Worm (Caenorhabditis elegans) whole organism, L1 larva: ENCODE measurements around the gene mtl-2.
A peak's percentile ranks its signal among the peaks of the same experiment; 100 is the strongest.

Experiments
- C04F5.9 ChIP-seq: sonication (generic microtip); optimal IDR thresholded peaks from 2 replicates; lab custom pipeline; 2016; ENCODE audit warnings: missing genetic modification characterization, missing compliant biosample characterization
- F16B12.6 ChIP-seq: fragments of 150-350 bp; optimal IDR thresholded peaks from 2 replicates; lab custom pipeline; 2014; ENCODE audit warnings: missing biosample characterization, missing genetic modification characterization
- Y116A8C.19 ChIP-seq: sonication (generic microtip); optimal IDR thresholded peaks from 2 replicates; lab custom pipeline; 2016; ENCODE audit warnings: missing compliant biosample characterization, missing genetic modification characterization, borderline replicate concordance
- aly-2 ChIP-seq: fragments of 150-350 bp; optimal IDR thresholded peaks from 2 replicates; lab custom pipeline; 2014; ENCODE audit warnings: missing biosample characterization, missing genetic modification characterization
- ama-1 ChIP-seq: fragments of 150-350 bp; optimal IDR thresholded peaks from 2 replicates; lab custom pipeline; 2014
- ceh-8 ChIP-seq: fragments of 200-800 bp; sonication (Bioruptor generic); optimal IDR thresholded peaks from 2 replicates; lab custom pipeline; 2018; ENCODE audit warnings: mild to moderate bottlenecking, missing genetic modification characterization, moderate library complexity, missing compliant biosample characterization
- ceh-82 ChIP-seq, 3 experiments: fragments of 150-350 bp in 1 of 3; sonication (generic microtip) in 2 of 3; optimal IDR thresholded peaks; 2 replicates each; lab custom pipeline; 2014 to 2017; ENCODE audit warnings: missing biosample characterization in 3 of 3, missing genetic modification characterization in 3 of 3
- ceh-88 ChIP-seq: fragments of 200-800 bp; sonication (Bioruptor generic); IDR thresholded peaks from 2 replicates; pipeline ENCODE4 v1.3.6; 2022; ENCODE audit warnings: missing genetic modification characterization, missing compliant biosample characterization
- dpl-1 ChIP-seq, 3 experiments: fragments of 150-350 bp in 2 of 3; sonication (generic microtip) in 1 of 3; optimal IDR thresholded peaks; 2 replicates each; lab custom pipeline; 2014 to 2017; ENCODE audit warnings: missing biosample characterization in 3 of 3, missing genetic modification characterization in 3 of 3, missing genetic modification reagents in 3 of 3
- dsc-1 ChIP-seq: sonication (generic microtip); optimal IDR thresholded peaks from 2 replicates; lab custom pipeline; 2016; ENCODE audit warnings: mild to moderate bottlenecking, missing genetic modification characterization, missing compliant biosample characterization
- efl-1 ChIP-seq, 4 experiments: fragments of 150-350 bp; optimal IDR thresholded peaks in 3 of 4; peaks in 1 of 4; 1 replicate in 1 of 4; 2 replicates in 3 of 4; lab custom pipeline; 2014; ENCODE audit warnings: missing biosample characterization in 2 of 4, missing genetic modification characterization in 2 of 4, missing genetic modification reagents in 2 of 4
- efl-3 ChIP-seq: fragments of 200-800 bp; sonication (Bioruptor generic); optimal IDR thresholded peaks from 2 replicates; lab custom pipeline; 2018; ENCODE audit warnings: mild to moderate bottlenecking, missing genetic modification characterization, missing compliant biosample characterization
- egl-13 ChIP-seq: sonication (generic microtip); optimal IDR thresholded peaks from 2 replicates; lab custom pipeline; 2016; ENCODE audit warnings: missing genotype, missing genetic modification reagents, missing genetic modification characterization, missing compliant biosample characterization
- egl-27 ChIP-seq, 2 experiments: fragments of 150-350 bp in 1 of 2; sonication (generic microtip); optimal IDR thresholded peaks; 3 replicates each; lab custom pipeline; 2017 to 2018; ENCODE audit warnings: missing biosample characterization in 2 of 2, missing genetic modification characterization in 2 of 2, missing genetic modification reagents in 2 of 2
- elt-3 ChIP-seq, 6 experiments: fragments of 150-350 bp in 1 of 6; sonication (generic microtip); optimal IDR thresholded peaks; 2 replicates each; lab custom pipeline; 2017 to 2018; ENCODE audit warnings: missing biosample characterization in 6 of 6, missing genetic modification characterization in 6 of 6, inconsistent platforms in 1 of 6
- fkh-10 ChIP-seq: sonication (generic microtip); optimal IDR thresholded peaks from 2 replicates; lab custom pipeline; 2017; ENCODE audit warnings: missing biosample characterization, missing genetic modification reagents, missing genetic modification characterization
- fkh-8 ChIP-seq: sonication (generic microtip); optimal IDR thresholded peaks from 2 replicates; lab custom pipeline; 2016; ENCODE audit warnings: mild to moderate bottlenecking, missing genetic modification characterization, missing compliant biosample characterization
- grh-1 ChIP-seq: fragments of 200-800 bp; sonication (Bioruptor generic); IDR thresholded peaks from 2 replicates; pipeline ENCODE4 v1.3.6; 2022; ENCODE audit warnings: missing genetic modification reagents, missing genetic modification characterization, missing compliant biosample characterization
- hlh-17 ChIP-seq: fragments of 200-800 bp; sonication (Bioruptor generic); optimal IDR thresholded peaks from 2 replicates; lab custom pipeline; 2018; ENCODE audit warnings: missing genetic modification characterization, mild to moderate bottlenecking, missing compliant biosample characterization, moderate library complexity, borderline replicate concordance
- hlh-4 ChIP-seq: sonication (generic microtip); optimal IDR thresholded peaks from 2 replicates; lab custom pipeline; 2016; ENCODE audit warnings: mild to moderate bottlenecking, missing genetic modification characterization, missing compliant biosample characterization
- hpl-2 ChIP-seq: fragments of 150-350 bp; optimal IDR thresholded peaks from 2 replicates; lab custom pipeline; 2014; ENCODE audit warnings: missing biosample characterization, missing genetic modification reagents, missing genetic modification characterization
- isw-1 ChIP-seq: fragments of 200-800 bp; sonication (Bioruptor generic); IDR thresholded peaks from 2 replicates; pipeline ENCODE4 v1.3.6; 2022; ENCODE audit warnings: missing genetic modification characterization, missing compliant biosample characterization
- lin-13 ChIP-seq: fragments of 150-350 bp; optimal IDR thresholded peaks from 2 replicates; lab custom pipeline; 2014; ENCODE audit warnings: missing biosample characterization, missing genetic modification reagents, missing genetic modification characterization
- lin-14 ChIP-seq: fragments of 200-800 bp; sonication (Bioruptor generic); optimal IDR thresholded peaks from 2 replicates; lab custom pipeline; 2018; ENCODE audit warnings: mild to moderate bottlenecking, missing genetic modification characterization, moderate library complexity, missing compliant biosample characterization
- lin-15B ChIP-seq: fragments of 150-350 bp; sonication (generic microtip); optimal IDR thresholded peaks from 3 replicates; lab custom pipeline; 2014; ENCODE audit warnings: missing biosample characterization, missing genetic modification characterization
- lin-35 ChIP-seq, 2 experiments: fragments of 150-350 bp; optimal IDR thresholded peaks; 2 replicates each; lab custom pipeline; 2014; ENCODE audit warnings: missing biosample characterization in 2 of 2, missing genetic modification characterization in 2 of 2, missing genetic modification reagents in 2 of 2
- lin-39 ChIP-seq: fragments of 150-350 bp; optimal IDR thresholded peaks from 2 replicates; lab custom pipeline; 2014; ENCODE audit warnings: missing biosample characterization, missing genetic modification reagents, missing genetic modification characterization
- lir-3 ChIP-seq: sonication (generic microtip); optimal IDR thresholded peaks from 2 replicates; lab custom pipeline; 2016; ENCODE audit warnings: mild to moderate bottlenecking, missing genetic modification characterization, moderate library complexity, missing compliant biosample characterization; ENCODE audit not compliant: poor library complexity
- mab-9 ChIP-seq: fragments of 200-800 bp; sonication (Bioruptor generic); IDR thresholded peaks from 2 replicates; pipeline ENCODE4 v1.3.6; 2022; ENCODE audit warnings: missing genetic modification reagents, missing genetic modification characterization, missing compliant biosample characterization
- mdl-1 ChIP-seq, 2 experiments: fragments of 150-350 bp; optimal IDR thresholded peaks; 2 replicates each; lab custom pipeline; 2014 to 2017; ENCODE audit warnings: missing biosample characterization in 2 of 2, missing genetic modification characterization in 2 of 2, inconsistent platforms in 1 of 2
- mep-1 ChIP-seq: fragments of 150-350 bp; optimal IDR thresholded peaks from 2 replicates; lab custom pipeline; 2014; ENCODE audit warnings: missing biosample characterization, missing genetic modification characterization
- nhr-11 ChIP-seq: fragments of 150-350 bp; optimal IDR thresholded peaks from 2 replicates; lab custom pipeline; 2014; ENCODE audit warnings: missing biosample characterization, missing genetic modification characterization
- nhr-20 ChIP-seq: sonication (generic microtip); optimal IDR thresholded peaks from 2 replicates; lab custom pipeline; 2016; ENCODE audit warnings: mild to moderate bottlenecking, missing genetic modification characterization, missing compliant biosample characterization
- nhr-237 ChIP-seq: fragments of 150-350 bp; optimal IDR thresholded peaks from 2 replicates; lab custom pipeline; 2014; ENCODE audit warnings: missing biosample characterization, missing genetic modification characterization
- nhr-47 ChIP-seq: sonication (generic microtip); optimal IDR thresholded peaks from 2 replicates; lab custom pipeline; 2016; ENCODE audit warnings: mild to moderate bottlenecking, missing genetic modification characterization, moderate library complexity, missing compliant biosample characterization
- nhr-76 ChIP-seq: sonication (generic microtip); optimal IDR thresholded peaks from 2 replicates; lab custom pipeline; 2017; ENCODE audit warnings: missing biosample characterization, missing genetic modification characterization
- nhr-77 ChIP-seq: fragments of 150-350 bp; optimal IDR thresholded peaks from 2 replicates; lab custom pipeline; 2014; ENCODE audit warnings: missing biosample characterization, missing genetic modification characterization
- nhr-85 ChIP-seq: sonication (generic microtip); peaks from one replicate; lab custom pipeline; 2016; ENCODE audit warnings: missing genetic modification characterization, inconsistent platforms, missing compliant biosample characterization
- pax-3 ChIP-seq: fragments of 200-800 bp; sonication (Bioruptor generic); optimal IDR thresholded peaks from 2 replicates; lab custom pipeline; 2018; ENCODE audit warnings: mild to moderate bottlenecking, missing genetic modification characterization, moderate library complexity, missing compliant biosample characterization
- rnt-1 ChIP-seq: sonication (generic microtip); optimal IDR thresholded peaks from 2 replicates; lab custom pipeline; 2016; ENCODE audit warnings: mild to moderate bottlenecking, missing genetic modification characterization, moderate library complexity, missing compliant biosample characterization
- skn-1 ChIP-seq: fragments of 150-350 bp; optimal IDR thresholded peaks from 2 replicates; lab custom pipeline; 2014; ENCODE audit warnings: missing biosample characterization, missing genetic modification characterization
- sox-4 ChIP-seq: sonication (generic microtip); optimal IDR thresholded peaks from 2 replicates; lab custom pipeline; 2016; ENCODE audit warnings: missing genetic modification characterization, missing compliant biosample characterization
- sup-37 ChIP-seq: fragments of 200-800 bp; sonication (Bioruptor generic); optimal IDR thresholded peaks from 2 replicates; lab custom pipeline; 2018; ENCODE audit warnings: mild to moderate bottlenecking, missing genetic modification characterization, missing compliant biosample characterization
- swsn-7 ChIP-seq: sonication (generic microtip); optimal IDR thresholded peaks from 2 replicates; lab custom pipeline; 2016; ENCODE audit warnings: missing genetic modification characterization, missing compliant biosample characterization
- tbx-2 ChIP-seq: sonication (generic microtip); optimal IDR thresholded peaks from 2 replicates; lab custom pipeline; 2016; ENCODE audit warnings: missing genetic modification characterization, missing compliant biosample characterization
- unc-86 ChIP-seq: sonication (generic microtip); optimal IDR thresholded peaks from 2 replicates; lab custom pipeline; 2016; ENCODE audit warnings: missing genetic modification characterization, missing compliant biosample characterization
- unc-98 ChIP-seq: fragments of 200-800 bp; sonication (Bioruptor generic); IDR thresholded peaks from 2 replicates; pipeline ENCODE4 v1.3.6; 2022; ENCODE audit warnings: missing genetic modification characterization, missing compliant biosample characterization
- vab-15 ChIP-seq: sonication (generic microtip); optimal IDR thresholded peaks from 2 replicates; lab custom pipeline; 2017; ENCODE audit warnings: missing genotype, mild to moderate bottlenecking, missing genetic modification characterization, missing compliant biosample characterization
- zip-4 ChIP-seq: fragments of 200-800 bp; sonication (Bioruptor generic); optimal IDR thresholded peaks from 2 replicates; lab custom pipeline; 2018; ENCODE audit warnings: mild to moderate bottlenecking, missing genetic modification characterization, moderate library complexity, missing compliant biosample characterization

Gene mtl-2

ce11 chrV:14057540-14057939, 39.1 kb upstream of the mtl-2 start, which contains the start of gene F58D12.3:
F58D12.3 (plus strand) TSS chrV:14057840.
- no peak for TF ChIP-seq lin-15B
- TF ChIP-seq nhr-20, result no peak

- peak; percentile 94 for TF ChIP-seq sup-37 (GFP tag; lab: Kevin White, UChicago)
- peak in 4 of 6 experiments; percentile 18 to 85 (median 64) for TF ChIP-seq elt-3 (tag; optimal IDR thresholded peaks at IDR 0.05; lab: Kevin White, UChicago)
- peak; percentile 98 for TF ChIP-seq Y116A8C.19
- peak; percentile 92 for TF ChIP-seq lin-13 (GFP tag; lab: Kevin White, UChicago)
- peak; percentile 100 for TF ChIP-seq nhr-85 (tag; lab: Kevin White, UChicago)
- peak; percentile 83 to 89 for TF ChIP-seq lin-35 (GFP tag; optimal IDR thresholded peaks at IDR 0.05; lab: Kevin White, UChicago)
- TF ChIP-seq dsc-1 (tag; lab: Kevin White, UChicago), result peak; percentile 99
- peak; percentile 98 for TF ChIP-seq lin-14
- peak; percentile 90 to 92 (median 91) for TF ChIP-seq ceh-82 (tag; optimal IDR thresholded peaks at IDR 0.05; lab: Kevin White, UChicago)
- peak; percentile 90 to 91 for TF ChIP-seq efl-1 (optimal IDR thresholded peaks at IDR 0.05; lab: Kevin White, UChicago)
- TF ChIP-seq efl-1 (GFP tag; optimal IDR thresholded peaks at IDR 0.05 in 1 of 2; lab: Kevin White, UChicago), result peak; percentile 84 to 99
- peak; percentile 98 for TF ChIP-seq egl-13 (tag; lab: Kevin White, UChicago)
- peak; percentile 80 for TF ChIP-seq nhr-11 (tag; lab: Kevin White, UChicago)
- peak; percentile 100 for TF ChIP-seq unc-98 (GFP tag; lab: Robert Waterston, UW)
- peak; percentile 98 for TF ChIP-seq swsn-7 (tag; lab: Kevin White, UChicago)
- peak; percentile 53 for TF ChIP-seq hpl-2 (GFP tag; lab: Kevin White, UChicago)
- TF ChIP-seq fkh-10 (GFP tag; lab: Kevin White, UChicago), result peak; percentile 29
- peak; percentile 99 for TF ChIP-seq isw-1 (GFP tag; lab: Robert Waterston, UW)
- peak; percentile 97 for TF ChIP-seq ceh-8
- TF ChIP-seq nhr-20, result peak; percentile 99
- peak; percentile 99 for TF ChIP-seq grh-1 (GFP tag; lab: Robert Waterston, UW)
- peak; percentile 88 for TF ChIP-seq vab-15
- peak; percentile 94 for TF ChIP-seq efl-3
- TF ChIP-seq nhr-237 (tag; lab: Kevin White, UChicago), result peak; percentile 63
- TF ChIP-seq sox-4, result peak; percentile 98
- peak; percentile 82 for TF ChIP-seq nhr-77 (tag; lab: Kevin White, UChicago)
- TF ChIP-seq ceh-88 (GFP tag; lab: Robert Waterston, UW), result peak; percentile 99
- TF ChIP-seq aly-2, result peak; percentile 31
- peak; percentile 96 for TF ChIP-seq C04F5.9 (tag; lab: Kevin White, UChicago)
- TF ChIP-seq nhr-47 (tag; lab: Kevin White, UChicago), result peak; percentile 99
- TF ChIP-seq egl-27 (tag; optimal IDR thresholded peaks at IDR 0.05; lab: Kevin White, UChicago), result peak in 1 of 2 experiments; percentile 4
- peak; percentile 100 for TF ChIP-seq mab-9 (GFP tag; lab: Robert Waterston, UW)
- TF ChIP-seq hlh-17 (GFP tag; lab: Kevin White, UChicago), result peak; percentile 94
- peak; percentile 62 for TF ChIP-seq skn-1 (tag; lab: Kevin White, UChicago)
- TF ChIP-seq hlh-4 (tag; lab: Kevin White, UChicago), result peak; percentile 95
- peak; percentile 80 to 87 (median 81) for TF ChIP-seq dpl-1 (GFP tag; optimal IDR thresholded peaks at IDR 0.05; lab: Kevin White, UChicago)
- peak; percentile 94 for TF ChIP-seq unc-86
- TF ChIP-seq F16B12.6 (tag; lab: Kevin White, UChicago), result peak; percentile 19
- peak; percentile 92 for TF ChIP-seq zip-4 (GFP tag; lab: Kevin White, UChicago)
- peak; percentile 100 for TF ChIP-seq pax-3 (tag; lab: Kevin White, UChicago)
- TF ChIP-seq lin-39 (tag; lab: Kevin White, UChicago), result peak; percentile 93
- peak; percentile 97 for TF ChIP-seq fkh-8 (tag; lab: Kevin White, UChicago)
- TF ChIP-seq ama-1 (lab: Kevin White, UChicago), result peak; percentile 2
- peak; percentile 99 for TF ChIP-seq lir-3 (tag; lab: Kevin White, UChicago)
- TF ChIP-seq tbx-2, result peak; percentile 99
- TF ChIP-seq nhr-76, result peak; percentile 1
- TF ChIP-seq rnt-1 (tag; lab: Kevin White, UChicago), result peak; percentile 100
- peak in 1 of 2 experiments; percentile 90 for TF ChIP-seq mdl-1 (tag; optimal IDR thresholded peaks at IDR 0.05; lab: Kevin White, UChicago)
- TF ChIP-seq mep-1 (tag; lab: Kevin White, UChicago), result peak; percentile 83
These were observed 36.6 kb upstream of the mtl-2 start for ce11 chrV:14055097-14055496.
